Worm (Caenorhabditis elegans) whole organism, L3 larva: Measurements from ENCODE around the gene atgp-2.

ENCODE experiments used
- R02D3.7 ChIP-seq: fragments of 150-350 bp; optimal IDR thresholded peaks from 2 replicates; lab custom pipeline; 2014; ENCODE audit warnings: missing biosample characterization, missing genetic modification characterization
- aly-2 ChIP-seq: fragments of 150-350 bp; optimal IDR thresholded peaks from 2 replicates; lab custom pipeline; 2014; ENCODE audit warnings: missing biosample characterization, missing genetic modification characterization
- ceh-28 ChIP-seq: fragments of 150-350 bp; optimal IDR thresholded peaks from 2 replicates; lab custom pipeline; 2014; ENCODE audit warnings: missing biosample characterization, missing genetic modification reagents, missing genetic modification characterization
- egl-27 ChIP-seq: sonication (generic microtip); optimal IDR thresholded peaks from 4 replicates; lab custom pipeline; 2017; ENCODE audit warnings: missing biosample characterization, missing genetic modification reagents, missing genetic modification characterization
- elt-3 ChIP-seq, 3 experiments: fragments of 150-350 bp in 1 of 3; sonication (generic microtip) in 2 of 3; optimal IDR thresholded peaks; 2 replicates in 2 of 3; 4 replicates in 1 of 3; lab custom pipeline; 2014 to 2017; ENCODE audit warnings: missing biosample characterization in 3 of 3, missing genetic modification characterization in 3 of 3
- lin-15B ChIP-seq: fragments of 150-350 bp; optimal IDR thresholded peaks from 2 replicates; lab custom pipeline; 2014; ENCODE audit warnings: missing biosample characterization, missing genetic modification characterization
- mdl-1 ChIP-seq: fragments of 150-350 bp; optimal IDR thresholded peaks from 2 replicates; lab custom pipeline; 2014; ENCODE audit warnings: missing biosample characterization, missing genetic modification characterization
- nhr-237 ChIP-seq: fragments of 150-350 bp; optimal IDR thresholded peaks from 2 replicates; lab custom pipeline; 2014; ENCODE audit warnings: missing biosample characterization, missing genetic modification characterization
- nhr-25 ChIP-seq: sonication (generic microtip); optimal IDR thresholded peaks from 2 replicates; lab custom pipeline; 2017; ENCODE audit warnings: missing biosample characterization, missing genetic modification characterization
- pha-4 ChIP-seq: fragments of 150-350 bp; optimal IDR thresholded peaks from 2 replicates; lab custom pipeline; 2014; ENCODE audit warnings: missing biosample characterization, missing genetic modification reagents, missing genetic modification characterization
- snpc-4 ChIP-seq: fragments of 150-350 bp; optimal IDR thresholded peaks from 2 replicates; lab custom pipeline; 2014; ENCODE audit warnings: missing biosample characterization, missing genetic modification characterization
- zag-1 ChIP-seq: fragments of 150-350 bp; optimal IDR thresholded peaks from 2 replicates; lab custom pipeline; 2014; ENCODE audit warnings: missing biosample characterization, missing genetic modification characterization

ce11 chrII:14615735-14616134, 28.1 kb downstream of the atgp-2 start, which contains the start of gene mltn-9:
- TF ChIP-seq R02D3.7 (no peak), mdl-1 (tag; lab: Kevin White, UChicago) (no peak), elt-3 (tag; optimal IDR thresholded peaks at IDR 0.05; lab: Kevin White, UChicago) (no peak), pha-4 (tag; lab: Kevin White, UChicago) (no peak), nhr-25 (tag; lab: Kevin White, UChicago) (no peak), egl-27 (tag; lab: Kevin White, UChicago) (no peak), nhr-237 (no peak), snpc-4 (tag; lab: Kevin White, UChicago) (no peak), lin-15B (tag; lab: Kevin White, UChicago) (no peak), zag-1 (tag; lab: Kevin White, UChicago) (no peak), ceh-28 (tag; lab: Kevin White, UChicago) (no peak), aly-2 (tag; lab: Kevin White, UChicago) (no peak)
